Worm (Caenorhabditis elegans) whole organism, young adult: ENCODE results near the gene C18F10.2.

ENCODE experiments used
- B0261.1 ChIP-seq: sonication (generic microtip); optimal IDR thresholded peaks from 2 replicates; lab custom pipeline; 2016; ENCODE audit warnings: mild to moderate bottlenecking, missing genetic modification characterization, moderate library complexity, missing compliant biosample characterization
- C06A6.2 ChIP-seq: fragments of 200-800 bp; sonication (Bioruptor generic); conservative IDR thresholded peaks from 2 replicates; pipeline ENCODE4 v1.3.6; 2022; ENCODE audit warnings: missing genetic modification characterization, missing compliant biosample characterization
- F22D6.2 ChIP-seq: sonication (generic microtip); optimal IDR thresholded peaks from 2 replicates; lab custom pipeline; 2016; ENCODE audit warnings: mild to moderate bottlenecking, missing genetic modification characterization, missing compliant biosample characterization
- F33H1.4 ChIP-seq: fragments of 200-800 bp; sonication (Bioruptor generic); IDR thresholded peaks from 2 replicates; pipeline ENCODE4 v1.3.6; 2022; ENCODE audit warnings: missing genetic modification reagents, missing genetic modification characterization, missing compliant biosample characterization
- F52B5.7 ChIP-seq: sonication (generic microtip); optimal IDR thresholded peaks from 2 replicates; lab custom pipeline; 2016; ENCODE audit warnings: mild to moderate bottlenecking, missing genetic modification characterization, missing compliant biosample characterization
- F57A8.1 ChIP-seq: fragments of 200-800 bp; sonication (Bioruptor generic); optimal IDR thresholded peaks from 2 replicates; lab custom pipeline; 2018; ENCODE audit warnings: mild to moderate bottlenecking, missing genetic modification characterization, moderate library complexity, missing compliant biosample characterization
- F57C9.4 ChIP-seq: sonication (generic microtip); optimal IDR thresholded peaks from 2 replicates; lab custom pipeline; 2017; ENCODE audit warnings: mild to moderate bottlenecking, missing genetic modification characterization, missing compliant biosample characterization
- Y56A3A.18 ChIP-seq: fragments of 200-800 bp; sonication (Bioruptor generic); IDR thresholded peaks from 2 replicates; pipeline ENCODE4 v1.3.6; 2022; ENCODE audit warnings: missing genetic modification reagents, missing genetic modification characterization, missing compliant biosample characterization
- bed-1 ChIP-seq: fragments of 200-800 bp; sonication (Bioruptor generic); IDR thresholded peaks from 2 replicates; pipeline ENCODE4 v1.3.6; 2022; ENCODE audit warnings: missing genetic modification reagents, missing genetic modification characterization, missing compliant biosample characterization
- ceh-100 ChIP-seq: fragments of 200-800 bp; sonication (Bioruptor generic); IDR thresholded peaks from 2 replicates; pipeline ENCODE4 v1.3.6; 2022; ENCODE audit warnings: missing genetic modification reagents, missing genetic modification characterization, missing compliant biosample characterization
- ceh-79 ChIP-seq: sonication (generic microtip); optimal IDR thresholded peaks from 2 replicates; lab custom pipeline; 2017; ENCODE audit warnings: mild to moderate bottlenecking, missing genetic modification characterization, missing compliant biosample characterization
- egl-18 ChIP-seq: fragments of 200-800 bp; sonication (Bioruptor generic); IDR thresholded peaks from 2 replicates; pipeline ENCODE4 v1.3.6; 2022; ENCODE audit warnings: missing genetic modification reagents, missing genetic modification characterization, missing compliant biosample characterization
- fkh-3 ChIP-seq: sonication (generic microtip); optimal IDR thresholded peaks from 2 replicates; lab custom pipeline; 2016; ENCODE audit warnings: mild to moderate bottlenecking, missing genetic modification characterization, missing compliant biosample characterization
- hlh-26 ChIP-seq: fragments of 200-800 bp; sonication (Bioruptor generic); conservative IDR thresholded peaks from 2 replicates; pipeline ENCODE4 v1.3.6; 2022; ENCODE audit warnings: missing genetic modification reagents, missing genetic modification characterization, missing compliant biosample characterization
- hmg-1.2 ChIP-seq: fragments of 200-800 bp; sonication (Bioruptor generic); IDR thresholded peaks from 2 replicates; pipeline ENCODE4 v1.3.6; 2022; ENCODE audit warnings: missing genetic modification reagents, missing genetic modification characterization, missing compliant biosample characterization
- hsf-1 ChIP-seq: fragments of 200-800 bp; sonication (Bioruptor generic); IDR thresholded peaks from 2 replicates; pipeline ENCODE4 v1.3.6; 2022; ENCODE audit warnings: missing genetic modification reagents, missing genetic modification characterization, missing compliant biosample characterization
- let-607 ChIP-seq, 2 experiments: fragments of 200-800 bp in 1 of 2; sonication (Bioruptor generic) in 1 of 2; sonication (generic microtip) in 1 of 2; optimal IDR thresholded peaks; 2 replicates each; lab custom pipeline; 2016 to 2018; ENCODE audit warnings: mild to moderate bottlenecking in 2 of 2, missing compliant biosample characterization in 2 of 2, missing genetic modification characterization in 2 of 2, moderate library complexity in 2 of 2, missing genotype in 1 of 2
- lin-54 ChIP-seq: fragments of 200-800 bp; sonication (Bioruptor generic); optimal IDR thresholded peaks from 2 replicates; lab custom pipeline; 2018; ENCODE audit warnings: mild to moderate bottlenecking, missing genetic modification characterization, missing compliant biosample characterization
- lsl-1 ChIP-seq: fragments of 200-800 bp; sonication (Bioruptor generic); optimal IDR thresholded peaks from 2 replicates; lab custom pipeline; 2018; ENCODE audit warnings: mild to moderate bottlenecking, missing genetic modification characterization, moderate library complexity, missing compliant biosample characterization
- madf-10 ChIP-seq: sonication (generic microtip); optimal IDR thresholded peaks from 2 replicates; lab custom pipeline; 2016; ENCODE audit warnings: mild to moderate bottlenecking, missing genetic modification characterization, missing compliant biosample characterization
- mel-28 ChIP-seq: sonication (generic microtip); optimal IDR thresholded peaks from 2 replicates; lab custom pipeline; 2016; ENCODE audit warnings: borderline replicate concordance, mild to moderate bottlenecking, missing genetic modification characterization, missing compliant biosample characterization
- nfya-1 ChIP-seq: sonication (generic microtip); optimal IDR thresholded peaks from 2 replicates; lab custom pipeline; 2017; ENCODE audit warnings: antibody characterized with exemption, missing compliant biosample characterization, missing genetic modification characterization, borderline replicate concordance; ENCODE audit not compliant: insufficient read depth
- nfya-2 ChIP-seq: fragments of 200-800 bp; sonication (Bioruptor generic); IDR thresholded peaks from 2 replicates; pipeline ENCODE4 v1.3.6; 2022; ENCODE audit warnings: missing genetic modification reagents, missing genetic modification characterization, missing compliant biosample characterization
- nhr-27 ChIP-seq: fragments of 200-800 bp; sonication (Bioruptor generic); optimal IDR thresholded peaks from 2 replicates; lab custom pipeline; 2018; ENCODE audit warnings: mild to moderate bottlenecking, missing genetic modification characterization, moderate library complexity, missing compliant biosample characterization
- nhr-80 ChIP-seq: sonication (generic microtip); optimal IDR thresholded peaks from 2 replicates; lab custom pipeline; 2016; ENCODE audit warnings: missing genetic modification characterization, missing compliant biosample characterization
- rcor-1 ChIP-seq: fragments of 200-800 bp; sonication (Bioruptor generic); IDR thresholded peaks from 2 replicates; pipeline ENCODE4 v1.3.6; 2022; ENCODE audit warnings: missing genetic modification reagents, missing genetic modification characterization, missing compliant biosample characterization
- sea-2 ChIP-seq: fragments of 200-800 bp; sonication (Bioruptor generic); IDR thresholded peaks from 2 replicates; pipeline ENCODE4 v1.3.6; 2022; ENCODE audit warnings: missing genetic modification characterization, missing compliant biosample characterization
- snpc-3.4 ChIP-seq: sonication (generic microtip); optimal IDR thresholded peaks from 2 replicates; lab custom pipeline; 2017; ENCODE audit warnings: missing genetic modification characterization, mild to moderate bottlenecking, missing compliant biosample characterization, antibody characterized with exemption, moderate library complexity, missing genotype, missing genetic modification reagents
- snpc-4 ChIP-seq, 5 experiments: fragments of 150-350 bp in 1 of 5; sonication (generic microtip) in 4 of 5; optimal IDR thresholded peaks; 2 replicates each; lab custom pipeline; 2014 to 2018; ENCODE audit warnings: missing genetic modification characterization in 5 of 5, missing biosample characterization in 3 of 5, antibody characterized with exemption in 2 of 5, mild to moderate bottlenecking in 2 of 5, missing compliant biosample characterization in 2 of 5, missing genotype in 2 of 5, moderate library complexity in 2 of 5, missing genetic modification reagents in 1 of 5
- tlf-1 ChIP-seq: fragments of 200-800 bp; sonication (Bioruptor generic); optimal IDR thresholded peaks from 2 replicates; lab custom pipeline; 2018; ENCODE audit warnings: mild to moderate bottlenecking, missing genetic modification characterization, missing compliant biosample characterization
- unc-130 ChIP-seq: sonication (generic microtip); optimal IDR thresholded peaks from 2 replicates; lab custom pipeline; 2016; ENCODE audit warnings: missing genetic modification reagents, missing genetic modification characterization, missing compliant biosample characterization
- ztf-18 ChIP-seq: sonication (generic microtip); optimal IDR thresholded peaks from 2 replicates; lab custom pipeline; 2016; ENCODE audit warnings: missing genotype, mild to moderate bottlenecking, missing genetic modification characterization, missing compliant biosample characterization
- ztf-25 ChIP-seq: fragments of 200-800 bp; sonication (Bioruptor generic); IDR thresholded peaks from 2 replicates; pipeline ENCODE4 v1.3.6; 2022; ENCODE audit warnings: missing genetic modification reagents, missing genetic modification characterization, missing compliant biosample characterization
- ztf-26 ChIP-seq: sonication (generic microtip); optimal IDR thresholded peaks from 2 replicates; lab custom pipeline; 2017; ENCODE audit warnings: missing genetic modification characterization, missing compliant biosample characterization
- ztf-28 ChIP-seq: fragments of 200-800 bp; sonication (Bioruptor generic); IDR thresholded peaks from 2 replicates; pipeline ENCODE4 v1.3.6; 2022; ENCODE audit warnings: missing genetic modification reagents, missing genetic modification characterization, missing compliant biosample characterization

The C18F10.2 gene

DNA sequence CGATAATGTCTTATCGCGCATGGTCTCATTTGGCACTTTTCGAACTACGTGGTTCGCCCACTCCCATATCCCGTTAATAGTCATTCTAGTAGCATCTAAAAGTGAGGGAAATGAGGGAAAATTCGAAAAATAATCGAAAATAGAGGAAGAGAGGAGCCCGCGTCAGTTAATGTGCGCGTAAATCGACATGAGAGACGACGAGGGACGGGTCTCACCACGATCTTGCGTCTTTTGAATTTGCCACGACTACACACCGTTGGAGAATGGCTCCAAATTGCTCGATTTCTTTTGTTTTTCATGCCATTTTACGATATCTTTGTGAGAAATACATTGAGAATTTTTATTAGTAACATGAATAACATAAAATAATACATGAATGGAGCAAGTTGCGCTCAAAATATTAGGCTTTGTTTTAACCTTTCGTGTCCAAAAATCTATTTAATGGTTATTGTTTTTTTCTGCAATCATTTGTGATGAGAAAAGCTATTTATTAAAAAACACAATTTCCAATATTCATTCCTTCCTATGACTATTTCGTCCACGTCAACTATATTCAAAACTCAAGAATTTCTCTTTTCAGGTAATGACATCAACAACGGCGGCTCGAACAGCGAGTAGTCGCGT lies 24.8 kb upstream of the C18F10.2 start, which contains the start of the genes gen-1 and stt-3:
gen-1 (minus strand) TSS at position 95 of the 624 bp plus-strand sequence.
stt-3 (plus strand) TSS at position 574 of the 624 bp plus-strand sequence.
- TF ChIP-seq sea-2 (GFP tag; lab: Robert Waterston, UW): no peak
- TF ChIP-seq F33H1.4 (GFP tag; lab: Robert Waterston, UW): peak; percentile 69
- TF ChIP-seq lsl-1 (GFP tag; lab: Kevin White, UChicago): peak; percentile 8
- no peak for TF ChIP-seq ceh-79 (tag; lab: Kevin White, UChicago)
- TF ChIP-seq hmg-1.2 (GFP tag; lab: Robert Waterston, UW): peak; percentile 27; the same call in 1 of the 2 replicates
- peak in 1 of 2 experiments; percentile 27 for TF ChIP-seq let-607 (tag; optimal IDR thresholded peaks at IDR 0.05; lab: Kevin White, UChicago)
- TF ChIP-seq, all 124 proteins: peak for 4

DNA sequence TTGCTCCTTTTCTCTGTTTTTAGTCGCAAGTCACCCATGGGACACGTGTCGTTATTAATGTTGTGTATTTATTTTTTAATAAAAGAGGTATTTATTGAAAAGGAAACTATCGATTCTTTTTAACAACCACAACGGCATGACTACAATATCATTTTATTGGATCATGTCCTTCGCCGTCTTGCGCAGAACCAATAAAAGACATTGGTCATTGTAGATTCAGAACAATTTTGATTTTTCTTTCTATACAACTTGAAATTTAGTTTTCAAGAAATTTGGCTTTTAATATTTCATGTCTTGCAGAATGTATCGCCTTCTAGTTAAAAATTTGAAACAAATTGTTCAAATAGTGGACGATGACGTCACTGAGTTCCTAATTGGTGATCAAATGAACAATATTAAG lies 21.5 kb upstream of the C18F10.2 start, which contains the start of gene amdh-1:
amdh-1 (plus strand) TSS at position 301 of the 400 bp plus-strand sequence.
- TF ChIP-seq C06A6.2 (no peak), hsf-1 (GFP tag; lab: Robert Waterston, UW) (no peak)

DNA sequence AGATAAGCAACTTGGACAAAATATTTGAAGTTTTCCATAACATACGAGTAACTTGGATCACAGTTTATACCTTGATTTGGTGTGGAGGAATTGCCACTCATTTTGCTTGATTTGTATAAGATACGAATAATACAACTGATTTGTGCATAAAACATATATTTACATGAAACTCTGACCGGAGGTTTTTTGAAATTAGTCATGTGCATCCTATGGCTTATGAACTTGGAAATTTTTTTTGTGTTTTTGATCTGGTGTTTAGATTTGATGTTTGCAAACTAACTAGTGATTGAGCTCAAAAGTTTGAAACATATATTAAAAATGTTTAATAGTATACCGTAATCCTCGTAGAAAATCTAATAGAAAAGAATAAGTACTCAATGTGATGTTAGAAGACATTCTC lies 18.2 kb upstream of the C18F10.2 start, which contains the start of gene srg-8:
srg-8 (minus strand) TSS at position 101 of the 400 bp plus-strand sequence.
- TF ChIP-seq mel-28 (tag; lab: Kevin White, UChicago) (no peak), nhr-27 (no peak), F52B5.7 (tag; lab: Kevin White, UChicago) (no peak), madf-10 (tag; lab: Kevin White, UChicago) (no peak), lin-54 (GFP tag; lab: Kevin White, UChicago) (no peak), hlh-26 (GFP tag; lab: Robert Waterston, UW) (no peak), bed-1 (no peak), C06A6.2 (no peak), Y56A3A.18 (no peak), snpc-4 (GFP tag; optimal IDR thresholded peaks at IDR 0.05; lab: Kevin White, UChicago) (no peak), snpc-4 (tag; optimal IDR thresholded peaks at IDR 0.05; lab: Kevin White, UChicago) (no peak), rcor-1 (GFP tag; lab: Robert Waterston, UW) (no peak), egl-18 (GFP tag; lab: Robert Waterston, UW) (no peak), nfya-2 (GFP tag; lab: Robert Waterston, UW) (no peak), unc-130 (GFP tag; lab: Kevin White, UChicago) (no peak), B0261.1 (no peak)
- TF ChIP-seq, all 124 proteins: peak for 0

DNA sequence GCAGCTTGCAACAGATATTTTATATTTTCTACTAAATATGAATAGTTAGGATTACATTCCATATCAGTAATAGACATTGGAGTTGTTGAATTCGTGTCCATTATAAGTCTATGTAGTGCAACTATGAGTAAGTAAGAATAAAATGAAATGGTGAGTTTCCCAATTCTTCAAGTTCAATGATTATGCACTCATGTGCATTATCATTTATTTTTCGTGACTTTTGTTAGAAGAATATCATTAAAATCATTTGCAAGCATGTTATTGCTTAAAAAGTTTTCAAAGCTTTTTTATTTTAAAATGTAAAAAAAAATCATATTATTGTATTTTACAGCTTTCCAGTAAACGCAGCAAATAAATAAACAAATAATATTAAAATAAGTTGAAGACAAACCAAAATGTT lies 16.3 kb upstream of the C18F10.2 start, which contains the start of gene srg-9:
srg-9 (minus strand) TSS at position 101 of the 400 bp plus-strand sequence.
- TF ChIP-seq Y56A3A.18 (no peak), snpc-3.4 (tag; lab: Kevin White, UChicago) (no peak), ztf-18 (tag; lab: Kevin White, UChicago) (no peak), nhr-80 (tag; lab: Kevin White, UChicago) (no peak), F22D6.2 (tag; lab: Kevin White, UChicago) (no peak), F57C9.4 (tag; lab: Kevin White, UChicago) (no peak), ztf-25 (GFP tag; lab: Robert Waterston, UW) (no peak), ceh-100 (GFP tag; lab: Robert Waterston, UW) (no peak), F33H1.4 (GFP tag; lab: Robert Waterston, UW) (no peak), ztf-28 (GFP tag; lab: Robert Waterston, UW) (no peak), F57A8.1 (no peak), ztf-26 (tag; lab: Kevin White, UChicago) (no peak), fkh-3 (no peak), hsf-1 (GFP tag; lab: Robert Waterston, UW) (no peak), mel-28 (tag; lab: Kevin White, UChicago) (no peak), tlf-1 (GFP tag; lab: Kevin White, UChicago) (no peak), nfya-1 (tag; lab: Kevin White, UChicago) (no peak)
